Worm (Caenorhabditis elegans): ENCODE results near the gene F32D8.8.

Gene F32D8.8

DNA sequence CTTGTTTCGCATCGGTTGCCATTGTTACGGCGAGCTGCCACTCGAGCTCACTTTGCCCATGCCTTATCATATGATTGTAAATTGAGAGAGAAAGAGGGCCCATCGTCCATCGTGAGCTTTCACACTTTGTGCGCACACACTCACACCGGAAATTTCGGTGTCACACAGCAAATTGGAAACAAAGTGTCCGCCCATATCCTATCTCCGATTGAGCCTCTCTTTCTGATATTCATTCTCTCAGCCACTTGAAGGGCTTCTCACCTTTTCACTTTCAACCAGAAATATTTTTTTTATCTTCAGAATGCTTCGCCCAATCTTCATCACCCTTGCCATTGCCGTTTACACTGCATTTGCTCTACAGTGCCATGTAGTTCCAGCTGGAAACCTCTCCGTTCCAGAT, 26.9 kb upstream of the F32D8.8 start, which contains the start of gene F58B4.3:
F58B4.3 (plus strand) TSS at position 301 of the 400 bp plus-strand sequence.
- TF ChIP-seq attf-5 (GFP tag; optimal IDR thresholded peaks at IDR 0.05) (no peak), cebp-1 (GFP tag; IDR thresholded peaks at IDR 0.05) (no peak), cebp-1 (tag; optimal IDR thresholded peaks at IDR 0.05) (no peak), sea-2 (GFP tag; IDR thresholded peaks at IDR 0.05) (no peak), hlh-12 (tag; optimal IDR thresholded peaks at IDR 0.05) (no peak), fkh-3 (tag; optimal IDR thresholded peaks at IDR 0.05) (no peak), K12H6.12 (tag; optimal IDR thresholded peaks at IDR 0.05) (no peak), Y95B8A.8 (GFP tag; IDR thresholded peaks at IDR 0.05) (no peak), F10E7.11 (tag; optimal IDR thresholded peaks at IDR 0.05) (no peak), Y67H2A.10 (GFP tag; conservative IDR thresholded peaks at IDR 0.05) (no peak), nfya-1 (tag; optimal IDR thresholded peaks at IDR 0.05; ENCODE audit: borderline replicate concordance, insufficient read depth) (no peak), madf-10 (tag; optimal IDR thresholded peaks at IDR 0.05) (no peak), madf-8 (GFP tag; conservative IDR thresholded peaks at IDR 0.05) (no peak), efl-1 (GFP tag; optimal IDR thresholded peaks at IDR 0.05) (no peak), nhr-80 (tag; optimal IDR thresholded peaks at IDR 0.05) (no peak), F39B2.1 (GFP tag; IDR thresholded peaks at IDR 0.05) (no peak), egl-18 (GFP tag; IDR thresholded peaks at IDR 0.05) (no peak)

DNA sequence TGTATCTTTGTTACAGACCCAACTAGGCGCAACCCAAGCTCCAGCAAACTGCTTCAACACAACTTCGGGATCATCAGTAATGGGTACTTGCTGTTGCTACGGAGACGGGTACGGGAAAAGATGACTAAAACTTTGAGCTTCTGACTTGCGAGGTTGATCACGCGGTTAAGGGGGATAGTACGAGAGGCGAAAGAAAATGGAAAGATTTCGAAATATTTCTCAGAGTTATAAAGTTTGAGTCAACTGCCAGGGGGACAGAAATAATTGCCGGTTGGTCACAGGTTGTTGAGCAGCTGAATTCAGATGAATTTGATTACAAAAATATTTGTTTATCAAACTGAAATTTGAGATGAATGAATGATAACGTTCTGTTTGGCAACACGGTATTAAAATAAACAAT, 23.1 kb upstream of the F32D8.8 start:
- no peak for TF ChIP-seq lag-1 (GFP tag; IDR thresholded peaks at IDR 0.05)
- TF ChIP-seq pbrm-1 (GFP tag; IDR thresholded peaks at IDR 0.05), result no peak
- no peak for TF ChIP-seq ekl-4 (GFP tag; IDR thresholded peaks at IDR 0.05)
- no peak for TF ChIP-seq ztf-22 (GFP tag; optimal IDR thresholded peaks at IDR 0.05)
- no peak for TF ChIP-seq D2030.7 (GFP tag; IDR thresholded peaks at IDR 0.05)
- TF ChIP-seq F57A8.1 (GFP tag; optimal IDR thresholded peaks at IDR 0.05), result no peak
- TF ChIP-seq nhr-90 (tag; optimal IDR thresholded peaks at IDR 0.05), result no peak
- no peak for TF ChIP-seq ceh-58 (GFP tag; IDR thresholded peaks at IDR 0.05)

DNA sequence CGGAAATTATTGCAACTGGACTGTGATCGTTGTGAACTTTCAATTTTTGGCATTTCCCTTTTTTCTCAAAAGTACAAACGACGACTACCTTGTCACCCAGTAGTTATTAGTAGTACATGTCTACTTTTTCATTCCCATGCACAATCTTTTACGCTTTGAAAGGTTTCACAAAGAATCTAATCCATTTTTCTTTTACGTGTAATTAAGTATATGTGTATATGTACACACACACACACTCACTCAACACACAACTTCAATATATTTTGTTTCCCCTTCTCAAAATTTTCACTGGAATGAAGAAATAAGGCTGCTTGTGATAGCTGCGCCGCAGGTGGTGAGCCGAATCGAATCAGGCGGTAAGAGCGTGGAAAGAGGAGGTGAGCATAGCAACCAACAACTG, 22.1 kb upstream of the F32D8.8 start, which contains the start of gene F58B4.6:
F58B4.6 (plus strand) TSS at position 301 of the 400 bp plus-strand sequence.
- TF ChIP-seq gei-17 (GFP tag; optimal IDR thresholded peaks at IDR 0.05) (no peak), unc-130 (GFP tag; optimal IDR thresholded peaks at IDR 0.05) (no peak), lsy-27 (tag; optimal IDR thresholded peaks at IDR 0.05; ENCODE audit: borderline replicate concordance, insufficient read depth) (no peak), let-526 (GFP tag; IDR thresholded peaks at IDR 0.05) (no peak), mxl-1 (tag; optimal IDR thresholded peaks at IDR 0.05) (no peak), xnd-1 (tag; optimal IDR thresholded peaks at IDR 0.05) (no peak), Y67H2A.10 (GFP tag; conservative IDR thresholded peaks at IDR 0.05) (no peak), nfya-1 (tag; optimal IDR thresholded peaks at IDR 0.05; ENCODE audit: borderline replicate concordance, insufficient read depth) (no peak), Y53F4B.3 (GFP tag; IDR thresholded peaks at IDR 0.05) (no peak), bed-2 (GFP tag; IDR thresholded peaks at IDR 0.05) (no peak), attf-5 (GFP tag; optimal IDR thresholded peaks at IDR 0.05) (no peak), fkh-3 (tag; optimal IDR thresholded peaks at IDR 0.05) (no peak), bed-1 (GFP tag; IDR thresholded peaks at IDR 0.05) (no peak)

DNA sequence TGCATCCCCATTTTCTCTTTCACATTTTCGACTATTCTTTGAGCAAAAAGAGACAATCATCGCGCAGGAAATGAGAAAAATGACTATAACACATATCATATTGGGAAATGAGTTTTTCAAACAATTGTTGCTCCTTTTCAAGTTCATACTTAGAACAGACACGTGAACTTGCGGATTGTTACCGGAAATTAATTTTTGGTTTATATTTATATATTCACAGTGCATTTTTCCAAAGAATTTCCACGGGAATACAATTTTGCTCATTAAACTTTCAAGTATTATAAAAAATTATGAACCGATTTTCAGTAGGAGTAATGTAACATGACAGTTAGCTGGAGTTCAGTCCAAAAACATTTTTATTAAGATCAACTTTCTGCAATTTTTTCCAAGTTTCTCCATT, 20.6 kb upstream of the F32D8.8 start, which contains the start of gene F58B4.7:
F58B4.7 (minus strand) TSS at position 101 of the 400 bp plus-strand sequence.
- no peak for TF ChIP-seq hlh-12 (tag; optimal IDR thresholded peaks at IDR 0.05)
- no peak for TF ChIP-seq somi-1 (GFP tag; optimal IDR thresholded peaks at IDR 0.05)
- no peak for TF ChIP-seq let-526 (GFP tag; IDR thresholded peaks at IDR 0.05)
- no peak for TF ChIP-seq him-1 (tag; optimal IDR thresholded peaks at IDR 0.05)
- no peak for TF ChIP-seq xnd-1 (tag; optimal IDR thresholded peaks at IDR 0.05)
- TF ChIP-seq fkh-3 (tag; optimal IDR thresholded peaks at IDR 0.05), result no peak
- TF ChIP-seq lin-26 (GFP tag; IDR thresholded peaks at IDR 0.05), result no peak
- TF ChIP-seq Y67H2A.10 (GFP tag; conservative IDR thresholded peaks at IDR 0.05), result no peak
- no peak for TF ChIP-seq T26A5.8 (tag; optimal IDR thresholded peaks at IDR 0.05)
- no peak for TF ChIP-seq unc-130 (GFP tag; optimal IDR thresholded peaks at IDR 0.05)
- no peak for TF ChIP-seq atf-7 (tag; optimal IDR thresholded peaks at IDR 0.05)
